Worm (Caenorhabditis elegans): Measurements from ENCODE around the gene ubc-19.

ce11 chrV:18711362-18711761 lies 21.8 kb upstream of the ubc-19 start:
- TF ChIP-seq snpc-4 (tag; optimal IDR thresholded peaks at IDR 0.05) (no peak), nhr-12 (tag; optimal IDR thresholded peaks at IDR 0.05) (no peak), nhr-28 (tag; optimal IDR thresholded peaks at IDR 0.05) (no peak), sptf-1 (tag; optimal IDR thresholded peaks at IDR 0.05) (no peak), mep-1 (tag; optimal IDR thresholded peaks at IDR 0.05) (no peak), lsy-2 (tag; optimal IDR thresholded peaks at IDR 0.05) (no peak), unc-62 (GFP tag; optimal IDR thresholded peaks at IDR 0.05) (no peak)
